Worm (Caenorhabditis elegans) whole organism, mixed stage, embryonic: Measurements from ENCODE around the gene spp-28.

Experiments
- M03D4.4 ChIP-seq: sonication (generic microtip); optimal IDR thresholded peaks from 2 replicates; lab custom pipeline; 2017; ENCODE audit warnings: mild to moderate bottlenecking, missing genetic modification characterization, missing compliant biosample characterization
- bed-3 ChIP-seq: fragments of 200-800 bp; sonication (Bioruptor generic); optimal IDR thresholded peaks from 3 replicates; lab custom pipeline; 2018; ENCODE audit warnings: mild to moderate bottlenecking, missing genetic modification characterization, moderate library complexity, missing compliant biosample characterization
- blmp-1 ChIP-seq: fragments of 150-350 bp; optimal IDR thresholded peaks from 2 replicates; lab custom pipeline; 2014; ENCODE audit warnings: missing biosample characterization, missing genetic modification characterization
- ceh-39 ChIP-seq: fragments of 150-350 bp; optimal IDR thresholded peaks from 2 replicates; lab custom pipeline; 2014; ENCODE audit warnings: missing biosample characterization, missing genetic modification characterization
- ceh-43 ChIP-seq: fragments of 200-800 bp; sonication (Bioruptor generic); optimal IDR thresholded peaks from 2 replicates; lab custom pipeline; 2018; ENCODE audit warnings: mild to moderate bottlenecking, missing genetic modification characterization, moderate library complexity, missing compliant biosample characterization
- ceh-83 ChIP-seq: fragments of 200-800 bp; sonication (Bioruptor generic); optimal IDR thresholded peaks from 2 replicates; lab custom pipeline; 2018; ENCODE audit warnings: mild to moderate bottlenecking, missing genetic modification characterization, missing compliant biosample characterization
- ces-1 ChIP-seq: fragments of 150-350 bp; optimal IDR thresholded peaks from 2 replicates; lab custom pipeline; 2014; ENCODE audit warnings: missing biosample characterization, missing genetic modification reagents, missing genetic modification characterization
- cnd-1 ChIP-seq: fragments of 200-800 bp; sonication (Bioruptor generic); optimal IDR thresholded peaks from 2 replicates; lab custom pipeline; 2018; ENCODE audit warnings: mild to moderate bottlenecking, missing genetic modification characterization, missing compliant biosample characterization
- drap-1 ChIP-seq: fragments of 200-800 bp; sonication (Bioruptor generic); optimal IDR thresholded peaks from 3 replicates; lab custom pipeline; 2018; ENCODE audit warnings: mild to moderate bottlenecking, missing genetic modification characterization, missing compliant biosample characterization
- elt-3 ChIP-seq: fragments of 150-350 bp; optimal IDR thresholded peaks from 2 replicates; lab custom pipeline; 2014; ENCODE audit warnings: missing biosample characterization, missing genetic modification characterization
- flh-1 ChIP-seq: fragments of 200-800 bp; sonication (Bioruptor generic); optimal IDR thresholded peaks from 2 replicates; lab custom pipeline; 2018; ENCODE audit warnings: mild to moderate bottlenecking, missing genetic modification characterization, moderate library complexity, missing compliant biosample characterization
- ham-2 ChIP-seq: fragments of 200-800 bp; sonication (Bioruptor generic); optimal IDR thresholded peaks from 2 replicates; lab custom pipeline; 2018; ENCODE audit warnings: mild to moderate bottlenecking, missing genetic modification characterization, missing compliant biosample characterization
- hlh-1 ChIP-seq: fragments of 150-350 bp; optimal IDR thresholded peaks from 2 replicates; lab custom pipeline; 2014; ENCODE audit warnings: missing biosample characterization, missing genetic modification reagents, missing genetic modification characterization
- lin-13 ChIP-seq: fragments of 150-350 bp; optimal IDR thresholded peaks from 2 replicates; lab custom pipeline; 2014; ENCODE audit warnings: missing biosample characterization, missing genetic modification characterization
- lin-32 ChIP-seq: fragments of 200-800 bp; sonication (Bioruptor generic); optimal IDR thresholded peaks from 2 replicates; lab custom pipeline; 2018; ENCODE audit warnings: mild to moderate bottlenecking, missing genetic modification characterization, missing compliant biosample characterization
- lsy-2 ChIP-seq: fragments of 150-350 bp; optimal IDR thresholded peaks from 2 replicates; lab custom pipeline; 2014; ENCODE audit warnings: missing biosample characterization, missing genetic modification characterization
- mab-5 ChIP-seq: fragments of 150-350 bp; optimal IDR thresholded peaks from 2 replicates; lab custom pipeline; 2014; ENCODE audit warnings: missing biosample characterization, missing genetic modification characterization
- mep-1 ChIP-seq: fragments of 150-350 bp; optimal IDR thresholded peaks from 2 replicates; lab custom pipeline; 2017; ENCODE audit warnings: missing biosample characterization, missing genetic modification reagents, missing genetic modification characterization, inconsistent platforms
- mls-2 ChIP-seq: sonication (generic microtip); optimal IDR thresholded peaks from 2 replicates; lab custom pipeline; 2016; ENCODE audit warnings: mild to moderate bottlenecking, missing genetic modification characterization, moderate library complexity, missing compliant biosample characterization
- nhr-12 ChIP-seq: fragments of 150-350 bp; optimal IDR thresholded peaks from 2 replicates; lab custom pipeline; 2014; ENCODE audit warnings: missing biosample characterization, missing genetic modification characterization
- nhr-2 ChIP-seq: fragments of 150-350 bp; optimal IDR thresholded peaks from 2 replicates; lab custom pipeline; 2014; ENCODE audit warnings: missing biosample characterization, missing genetic modification characterization
- nhr-237 ChIP-seq: fragments of 150-350 bp; optimal IDR thresholded peaks from 2 replicates; lab custom pipeline; 2014; ENCODE audit warnings: missing biosample characterization, missing genetic modification characterization
- nhr-28 ChIP-seq: fragments of 150-350 bp; optimal IDR thresholded peaks from 2 replicates; lab custom pipeline; 2014; ENCODE audit warnings: missing biosample characterization, missing genetic modification characterization
- nhr-76 ChIP-seq: sonication (generic microtip); optimal IDR thresholded peaks from 2 replicates; lab custom pipeline; 2017; ENCODE audit warnings: missing biosample characterization, missing genetic modification characterization
- pha-4 ChIP-seq: fragments of 150-350 bp; optimal IDR thresholded peaks from 2 replicates; lab custom pipeline; 2018; ENCODE audit warnings: missing biosample characterization, missing genetic modification reagents, missing genetic modification characterization
- sem-2 ChIP-seq: fragments of 200-800 bp; sonication (Bioruptor generic); optimal IDR thresholded peaks from 2 replicates; lab custom pipeline; 2018; ENCODE audit warnings: mild to moderate bottlenecking, missing genetic modification characterization, missing compliant biosample characterization
- snpc-4 ChIP-seq: fragments of 150-350 bp; optimal IDR thresholded peaks from 2 replicates; lab custom pipeline; 2014; ENCODE audit warnings: missing biosample characterization, missing genetic modification characterization
- sptf-1 ChIP-seq: sonication (generic microtip); optimal IDR thresholded peaks from 2 replicates; lab custom pipeline; 2017; ENCODE audit warnings: mild to moderate bottlenecking, missing genetic modification characterization, moderate library complexity, missing compliant biosample characterization
- tbx-8 ChIP-seq: fragments of 200-800 bp; sonication (Bioruptor generic); optimal IDR thresholded peaks from 2 replicates; lab custom pipeline; 2018; ENCODE audit warnings: mild to moderate bottlenecking, missing genetic modification characterization, moderate library complexity, missing compliant biosample characterization
- unc-120 ChIP-seq: sonication (generic microtip); optimal IDR thresholded peaks from 2 replicates; lab custom pipeline; 2017; ENCODE audit warnings: missing genetic modification characterization, missing compliant biosample characterization; ENCODE audit not compliant: poor library complexity, severe bottlenecking
- unc-39 ChIP-seq: fragments of 150-350 bp; optimal IDR thresholded peaks from 2 replicates; lab custom pipeline; 2014; ENCODE audit warnings: missing biosample characterization, missing genetic modification characterization
- unc-62 ChIP-seq: fragments of 150-350 bp; optimal IDR thresholded peaks from 2 replicates; lab custom pipeline; 2014; ENCODE audit warnings: missing biosample characterization, missing genetic modification reagents, missing genetic modification characterization
- ztf-11 ChIP-seq: fragments of 150-350 bp; optimal IDR thresholded peaks from 2 replicates; lab custom pipeline; 2014; ENCODE audit warnings: missing biosample characterization, missing genetic modification characterization

spp-28 gene

ce11 chrIII:4224722-4225121 is 34.6 kb upstream of the spp-28 start:
- no peak for TF ChIP-seq ham-2 (GFP tag; lab: Kevin White, UChicago)

- TF ChIP-seq blmp-1 (tag; lab: Kevin White, UChicago): no peak
- no peak for TF ChIP-seq nhr-12
- peak; percentile 83 for TF ChIP-seq ces-1 (GFP tag; lab: Kevin White, UChicago)
- no peak for TF ChIP-seq sem-2 (GFP tag; lab: Kevin White, UChicago)
- peak; percentile 71 for TF ChIP-seq ham-2 (GFP tag; lab: Kevin White, UChicago)
- no peak for TF ChIP-seq ceh-83 (GFP tag; lab: Kevin White, UChicago)
- peak; percentile 42 for TF ChIP-seq lsy-2 (tag; lab: Kevin White, UChicago)
- TF ChIP-seq mls-2 (tag; lab: Kevin White, UChicago): peak; percentile 61
- no peak for TF ChIP-seq flh-1 (GFP tag; lab: Kevin White, UChicago)
- peak; percentile 9 for TF ChIP-seq pha-4
- peak; percentile 68 for TF ChIP-seq hlh-1
- TF ChIP-seq nhr-28 (tag; lab: Kevin White, UChicago): no peak
- peak; percentile 94 for TF ChIP-seq unc-120
- peak; percentile 26 for TF ChIP-seq drap-1
- TF ChIP-seq nhr-237: peak; percentile 67
- TF ChIP-seq sptf-1 (tag; lab: Kevin White, UChicago): peak; percentile 41
- peak; percentile 92 for TF ChIP-seq unc-62 (GFP tag; lab: Kevin White, UChicago)
- peak; percentile 24 for TF ChIP-seq tbx-8 (GFP tag; lab: Kevin White, UChicago)
- no peak for TF ChIP-seq ztf-11
- TF ChIP-seq M03D4.4 (tag; lab: Kevin White, UChicago): peak; percentile 19
- TF ChIP-seq mep-1 (tag; lab: Kevin White, UChicago): peak; percentile 87
Measured at ce11 chrIII:4223668-4224127, 33.6 kb upstream of the spp-28 start.

DNA sequence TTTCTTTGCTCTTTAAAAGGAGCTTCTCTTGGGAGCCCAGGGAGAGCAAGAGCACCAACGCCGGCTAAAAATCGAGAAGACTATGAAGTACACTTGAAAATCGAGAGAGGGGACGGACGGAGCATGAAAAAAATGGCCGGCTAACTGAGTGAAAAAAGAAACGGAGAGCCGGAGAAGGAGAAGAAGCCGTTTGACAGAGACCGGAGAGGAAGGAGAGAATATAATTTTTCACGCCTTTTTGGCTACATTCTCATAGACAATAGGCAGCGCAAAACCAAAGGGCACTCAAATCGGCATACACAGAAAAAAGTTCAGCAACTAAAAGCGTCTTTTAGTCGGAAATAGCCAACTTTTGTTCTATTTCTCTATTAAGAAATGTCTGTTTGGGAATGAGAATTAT is 31.4 kb upstream of the spp-28 start:
- TF ChIP-seq ceh-83 (GFP tag; lab: Kevin White, UChicago) (no peak), sptf-1 (tag; lab: Kevin White, UChicago) (no peak), bed-3 (no peak), pha-4 (no peak), unc-62 (GFP tag; lab: Kevin White, UChicago) (no peak), nhr-2 (tag; lab: Kevin White, UChicago) (no peak), blmp-1 (tag; lab: Kevin White, UChicago) (no peak), nhr-12 (no peak), lin-13 (no peak)

DNA sequence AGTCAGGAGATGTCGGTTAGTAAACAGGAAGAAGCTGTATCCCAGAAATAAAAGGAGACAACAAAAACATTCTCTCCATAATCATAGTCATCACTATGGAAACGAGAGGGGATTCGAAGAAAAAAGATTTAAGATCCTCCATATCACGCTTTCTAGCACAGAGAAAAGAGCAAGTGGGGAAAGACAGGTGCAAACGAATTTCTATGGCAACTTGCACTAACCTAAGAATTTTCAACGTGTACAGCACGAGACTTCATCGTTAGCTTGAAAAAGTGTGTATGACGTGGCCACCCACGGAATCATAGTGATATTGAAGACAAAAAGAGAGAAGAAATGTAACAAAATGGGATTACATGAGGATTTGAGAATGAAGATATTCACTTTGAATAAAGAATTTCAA is 30.7 kb upstream of the spp-28 start:
- TF ChIP-seq unc-39 (tag; lab: Kevin White, UChicago) (no peak), lin-13 (no peak)

DNA sequence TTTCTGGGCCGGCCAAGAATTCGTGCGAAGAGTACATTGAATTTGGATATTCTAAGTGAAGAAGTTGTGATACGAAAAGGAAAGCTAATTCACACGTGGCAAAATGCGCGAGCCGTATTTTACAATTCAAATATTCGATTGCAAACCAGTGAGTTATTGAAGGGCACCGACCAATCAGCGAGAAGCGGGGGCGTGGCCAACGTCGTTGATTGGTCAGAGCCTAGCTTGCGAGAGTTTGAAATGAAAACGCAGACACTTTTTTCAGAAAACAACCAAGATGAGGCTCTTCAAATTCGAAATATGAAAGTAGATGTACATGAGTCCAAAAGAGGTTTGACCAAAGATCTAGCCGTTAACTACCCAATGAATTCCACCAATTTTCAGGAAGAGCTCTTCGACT is 20.5 kb upstream of the spp-28 start:
- TF ChIP-seq ztf-11 (no peak), nhr-28 (tag; lab: Kevin White, UChicago) (no peak), mls-2 (tag; lab: Kevin White, UChicago) (no peak), cnd-1 (no peak), snpc-4 (no peak)
- TF ChIP-seq, all 35 proteins: peak for 0

ce11 chrIII:4209188-4209587 is 19.0 kb upstream of the spp-28 start, which contains the start of gene phlp-2:
Gene phlp-2, plus strand, starts transcription at chrIII:4209488.
- TF ChIP-seq lin-13 (no peak), ceh-39 (tag; lab: Kevin White, UChicago) (no peak), ceh-43 (GFP tag; lab: Kevin White, UChicago) (no peak), tbx-8 (GFP tag; lab: Kevin White, UChicago) (no peak), snpc-4 (no peak), nhr-76 (tag; lab: Kevin White, UChicago) (no peak), unc-39 (tag; lab: Kevin White, UChicago) (no peak), nhr-237 (no peak), bed-3 (no peak), nhr-12 (no peak), mab-5 (tag; lab: Kevin White, UChicago) (no peak), cnd-1 (no peak), lin-32 (no peak), sptf-1 (tag; lab: Kevin White, UChicago) (no peak), ces-1 (GFP tag; lab: Kevin White, UChicago) (no peak), mep-1 (tag; lab: Kevin White, UChicago) (no peak), sem-2 (GFP tag; lab: Kevin White, UChicago) (no peak), elt-3 (tag; lab: Kevin White, UChicago) (no peak)
